Worm (Caenorhabditis elegans) whole organism, L2 larva: Measurements from ENCODE around the gene C18D1.2.
A peak's percentile ranks its signal among the peaks of the same experiment; 100 is the strongest.
"Not testable (repeated sequence)": the region's sequence is repeated elsewhere in the genome, so short reads cannot be mapped to it uniquely, and the experiment has no call there.

Source experiments
- C34F6.9 ChIP-seq: fragments of 150-350 bp; optimal IDR thresholded peaks from 2 replicates; lab custom pipeline; 2014; ENCODE audit warnings: missing biosample characterization, missing genetic modification characterization
- F13H6.1 ChIP-seq: sonication (generic microtip); optimal IDR thresholded peaks from 2 replicates; lab custom pipeline; 2016; ENCODE audit warnings: missing genetic modification characterization, missing compliant biosample characterization
- R02D3.7 ChIP-seq: fragments of 150-350 bp; optimal IDR thresholded peaks from 2 replicates; lab custom pipeline; 2014; ENCODE audit warnings: missing biosample characterization, missing genetic modification characterization
- Y55F3AM.14 ChIP-seq: fragments of 200-800 bp; sonication (Bioruptor generic); optimal IDR thresholded peaks from 2 replicates; lab custom pipeline; 2018; ENCODE audit warnings: mild to moderate bottlenecking, missing genetic modification characterization, missing compliant biosample characterization
- ZK546.5 ChIP-seq: sonication (generic microtip); optimal IDR thresholded peaks from 2 replicates; lab custom pipeline; 2017; ENCODE audit warnings: missing biosample characterization, missing genetic modification characterization
- alr-1 ChIP-seq: fragments of 150-350 bp; optimal IDR thresholded peaks from 2 replicates; lab custom pipeline; 2014; ENCODE audit warnings: missing biosample characterization, missing genetic modification characterization
- aly-2 ChIP-seq: fragments of 150-350 bp; optimal IDR thresholded peaks from 2 replicates; lab custom pipeline; 2014; ENCODE audit warnings: missing biosample characterization, missing genetic modification characterization
- ama-1 ChIP-seq: fragments of 150-350 bp; optimal IDR thresholded peaks from 2 replicates; lab custom pipeline; 2018; ENCODE audit warnings: inconsistent platforms
- ceh-82 ChIP-seq: fragments of 150-350 bp; optimal IDR thresholded peaks from 2 replicates; lab custom pipeline; 2014; ENCODE audit warnings: missing biosample characterization, missing genetic modification characterization
- crh-2 ChIP-seq: sonication (generic microtip); optimal IDR thresholded peaks from 2 replicates; lab custom pipeline; 2017; ENCODE audit warnings: missing biosample characterization, missing genetic modification characterization
- egl-27 ChIP-seq: sonication (generic microtip); optimal IDR thresholded peaks from 3 replicates; lab custom pipeline; 2017; ENCODE audit warnings: missing biosample characterization, missing genetic modification reagents, missing genetic modification characterization
- elt-1 ChIP-seq: fragments of 150-350 bp; optimal IDR thresholded peaks from 2 replicates; lab custom pipeline; 2014; ENCODE audit warnings: missing biosample characterization, missing genetic modification characterization
- fos-1 ChIP-seq: fragments of 150-350 bp; optimal IDR thresholded peaks from 2 replicates; lab custom pipeline; 2014; ENCODE audit warnings: missing biosample characterization, missing genetic modification characterization
- gmeb-1 ChIP-seq: fragments of 150-350 bp; optimal IDR thresholded peaks from 2 replicates; lab custom pipeline; 2014; ENCODE audit warnings: missing biosample characterization, missing genetic modification characterization
- lin-13 ChIP-seq: fragments of 150-350 bp; optimal IDR thresholded peaks from 2 replicates; lab custom pipeline; 2014; ENCODE audit warnings: missing biosample characterization, missing genetic modification reagents, missing genetic modification characterization
- lin-39 ChIP-seq: fragments of 150-350 bp; optimal IDR thresholded peaks from 2 replicates; lab custom pipeline; 2014; ENCODE audit warnings: missing biosample characterization, missing genetic modification reagents, missing genetic modification characterization
- lsy-2 ChIP-seq, 2 experiments: fragments of 150-350 bp in 1 of 2; sonication (generic microtip) in 1 of 2; optimal IDR thresholded peaks; 2 replicates each; lab custom pipeline; 2014 to 2017; ENCODE audit warnings: missing biosample characterization in 2 of 2, missing genetic modification characterization in 2 of 2
- mab-5 ChIP-seq: fragments of 150-350 bp; optimal IDR thresholded peaks from 2 replicates; lab custom pipeline; 2014; ENCODE audit warnings: missing biosample characterization, missing genetic modification characterization
- mbf-1 ChIP-seq: sonication (generic microtip); optimal IDR thresholded peaks from 2 replicates; lab custom pipeline; 2017; ENCODE audit warnings: missing biosample characterization, missing genetic modification characterization
- mdl-1 ChIP-seq, 2 experiments: fragments of 150-350 bp in 1 of 2; sonication (generic microtip) in 1 of 2; optimal IDR thresholded peaks; 2 replicates each; lab custom pipeline; 2017; ENCODE audit warnings: missing biosample characterization in 2 of 2, missing genetic modification characterization in 2 of 2
- nhr-10 ChIP-seq: sonication (generic microtip); optimal IDR thresholded peaks from 2 replicates; lab custom pipeline; 2017; ENCODE audit warnings: missing biosample characterization, missing genetic modification characterization
- nhr-11 ChIP-seq: fragments of 150-350 bp; optimal IDR thresholded peaks from 2 replicates; lab custom pipeline; 2014; ENCODE audit warnings: missing biosample characterization, missing genetic modification characterization
- nhr-12 ChIP-seq: fragments of 150-350 bp; optimal IDR thresholded peaks from 2 replicates; lab custom pipeline; 2014; ENCODE audit warnings: missing biosample characterization, missing genetic modification characterization
- nhr-129 ChIP-seq: fragments of 150-350 bp; optimal IDR thresholded peaks from 2 replicates; lab custom pipeline; 2014; ENCODE audit warnings: missing biosample characterization, missing genetic modification characterization
- nhr-21 ChIP-seq: fragments of 150-350 bp; optimal IDR thresholded peaks from 2 replicates; lab custom pipeline; 2014; ENCODE audit warnings: missing biosample characterization, missing genetic modification characterization
- nhr-25 ChIP-seq: fragments of 150-350 bp; sonication (generic microtip); optimal IDR thresholded peaks from 3 replicates; lab custom pipeline; 2014; ENCODE audit warnings: missing biosample characterization, missing genetic modification characterization
- nhr-6 ChIP-seq: fragments of 150-350 bp; optimal IDR thresholded peaks from 2 replicates; lab custom pipeline; 2014; ENCODE audit warnings: missing biosample characterization, missing genetic modification characterization
- nhr-77 ChIP-seq: fragments of 150-350 bp; optimal IDR thresholded peaks from 2 replicates; lab custom pipeline; 2014; ENCODE audit warnings: missing biosample characterization, missing genetic modification characterization
- peb-1 ChIP-seq: fragments of 150-350 bp; optimal IDR thresholded peaks from 2 replicates; lab custom pipeline; 2014; ENCODE audit warnings: missing biosample characterization, missing genetic modification characterization
- sem-4 ChIP-seq: fragments of 150-350 bp; optimal IDR thresholded peaks from 2 replicates; lab custom pipeline; 2014; ENCODE audit warnings: missing biosample characterization, missing genetic modification reagents, missing genetic modification characterization
- skn-1 ChIP-seq: sonication (generic microtip); optimal IDR thresholded peaks from 2 replicates; lab custom pipeline; 2017; ENCODE audit warnings: missing biosample characterization, missing genetic modification characterization
- sma-3 ChIP-seq: sonication (generic microtip); optimal IDR thresholded peaks from 2 replicates; lab custom pipeline; 2016; ENCODE audit warnings: missing genetic modification reagents, missing genetic modification characterization, missing compliant biosample characterization
- sma-9 ChIP-seq, 2 experiments: fragments of 150-350 bp in 1 of 2; sonication (generic microtip) in 1 of 2; optimal IDR thresholded peaks; 2 replicates each; lab custom pipeline; 2014 to 2016; ENCODE audit warnings: missing genetic modification characterization in 2 of 2, mild to moderate bottlenecking in 1 of 2, missing biosample characterization in 1 of 2, missing compliant biosample characterization in 1 of 2, missing genetic modification reagents in 1 of 2, moderate library complexity in 1 of 2
- snpc-4 ChIP-seq: fragments of 150-350 bp; optimal IDR thresholded peaks from 2 replicates; lab custom pipeline; 2014; ENCODE audit warnings: missing biosample characterization, missing genetic modification characterization
- unc-55 ChIP-seq: fragments of 150-350 bp; sonication (generic microtip); optimal IDR thresholded peaks from 3 replicates; lab custom pipeline; 2014; ENCODE audit warnings: missing biosample characterization, missing genetic modification reagents, missing genetic modification characterization
- unc-62 ChIP-seq: fragments of 150-350 bp; optimal IDR thresholded peaks from 2 replicates; lab custom pipeline; 2014; ENCODE audit warnings: missing biosample characterization, missing genetic modification reagents, missing genetic modification characterization
- zag-1 ChIP-seq: fragments of 150-350 bp; optimal IDR thresholded peaks from 2 replicates; lab custom pipeline; 2014; ENCODE audit warnings: missing biosample characterization, missing genetic modification characterization
- ztf-4 ChIP-seq: fragments of 150-350 bp; optimal IDR thresholded peaks from 2 replicates; lab custom pipeline; 2014; ENCODE audit warnings: missing biosample characterization, missing genetic modification characterization

The C18D1.2 gene

ce11 chrII:10029890-10030289 lies 26.9 kb upstream of the C18D1.2 start, which contains the start of gene ttc-36:
TSS of gene ttc-36 (plus strand) at chrII:10030190.
- TF ChIP-seq unc-55 (GFP tag; lab: Kevin White, UChicago) (no peak), snpc-4 (tag; lab: Kevin White, UChicago) (no peak), aly-2 (tag; lab: Kevin White, UChicago) (no peak), ama-1 (lab: Kevin White, UChicago) (no peak), nhr-12 (tag; lab: Kevin White, UChicago) (no peak), ceh-82 (tag; lab: Kevin White, UChicago) (no peak), nhr-10 (tag; lab: Kevin White, UChicago) (no peak), R02D3.7 (tag; lab: Kevin White, UChicago) (no peak), lsy-2 (tag; optimal IDR thresholded peaks at IDR 0.05; lab: Kevin White, UChicago) (no peak), sma-3 (no peak), zag-1 (tag; lab: Kevin White, UChicago) (no peak), skn-1 (no peak), nhr-77 (tag; lab: Kevin White, UChicago) (no peak), mbf-1 (tag; lab: Kevin White, UChicago) (no peak), elt-1 (tag; lab: Kevin White, UChicago) (no peak), nhr-6 (tag; lab: Kevin White, UChicago) (no peak), peb-1 (tag; lab: Kevin White, UChicago) (no peak), alr-1 (tag; lab: Kevin White, UChicago) (no peak), Y55F3AM.14 (GFP tag; lab: Kevin White, UChicago) (no peak)

ce11 chrII:10033163-10033871 lies 23.5 kb upstream of the C18D1.2 start, which contains the start of gene mtcu-2:
TSS of gene mtcu-2 (minus strand) at chrII:10033213.
- peak; percentile 46 for TF ChIP-seq ztf-4 (tag; lab: Kevin White, UChicago)
- peak in 1 of 2 experiments; percentile 25 for TF ChIP-seq mdl-1 (tag; optimal IDR thresholded peaks at IDR 0.05; lab: Kevin White, UChicago)
- TF ChIP-seq unc-55 (GFP tag; lab: Kevin White, UChicago) = peak; percentile 85
- TF ChIP-seq egl-27 = peak; percentile 79
- TF ChIP-seq F13H6.1 (tag; lab: Kevin White, UChicago) = peak; percentile 90
- TF ChIP-seq gmeb-1 = peak; percentile 75
- peak; percentile 91 for TF ChIP-seq sma-3
- TF ChIP-seq sem-4 (tag; lab: Kevin White, UChicago) = peak; percentile 9
- TF ChIP-seq nhr-129 (tag; lab: Kevin White, UChicago) = peak; percentile 80
- peak; percentile 89 for TF ChIP-seq sma-9 (GFP tag; optimal IDR thresholded peaks at IDR 0.05; lab: Kevin White, UChicago)
- not testable (repeated sequence) for TF ChIP-seq sma-9 (tag; optimal IDR thresholded peaks at IDR 0.05; lab: Kevin White, UChicago)
- peak; percentile 64 for TF ChIP-seq crh-2
- peak; percentile 71 for TF ChIP-seq nhr-21 (tag; lab: Kevin White, UChicago)
- peak; percentile 85 for TF ChIP-seq nhr-25 (tag; lab: Kevin White, UChicago)
- TF ChIP-seq lsy-2 (tag; optimal IDR thresholded peaks at IDR 0.05; lab: Kevin White, UChicago) = peak; percentile 63 to 85
- peak; percentile 48 for TF ChIP-seq mab-5
- TF ChIP-seq lin-13 = peak; percentile 75
- TF ChIP-seq fos-1 (tag; lab: Kevin White, UChicago) = peak; percentile 42
- TF ChIP-seq nhr-6 (tag; lab: Kevin White, UChicago) = peak; percentile 78
- TF ChIP-seq C34F6.9 (tag; lab: Kevin White, UChicago) = peak; percentile 74
- TF ChIP-seq zag-1 (tag; lab: Kevin White, UChicago) = peak; percentile 43

- peak in 1 of 2 experiments; percentile 27 for TF ChIP-seq lsy-2 (tag; optimal IDR thresholded peaks at IDR 0.05; lab: Kevin White, UChicago)
Measured at ce11 chrII:10034769-10035168, 22.0 kb upstream of the C18D1.2 start.

ce11 chrII:10035425-10035824 lies 21.4 kb upstream of the C18D1.2 start:
- no peak for TF ChIP-seq mab-5

ce11 chrII:10039799-10040198 lies 17.0 kb upstream of the C18D1.2 start, which contains the start of gene let-268:
TSS of gene let-268 (minus strand) at chrII:10039980.
- TF ChIP-seq ZK546.5 (tag; lab: Kevin White, UChicago) (no peak), lin-39 (no peak), snpc-4 (tag; lab: Kevin White, UChicago) (no peak), unc-62 (GFP tag; lab: Kevin White, UChicago) (no peak), fos-1 (tag; lab: Kevin White, UChicago) (no peak), nhr-11 (tag; lab: Kevin White, UChicago) (no peak), nhr-77 (tag; lab: Kevin White, UChicago) (no peak)
